Fruit fly (Drosophila melanogaster) whole organism, embryonic: Measurements from ENCODE around the gene Prdm13.
A peak's percentile ranks its signal among the peaks of the same experiment; 100 is the strongest.

Source experiments
- Blimp-1 ChIP-seq: fragments of 200-800 bp; sonication (Bioruptor generic); optimal IDR thresholded peaks from 3 replicates; lab custom pipeline; 2018; ENCODE audit warnings: missing biosample characterization, missing genetic modification characterization, mild to moderate bottlenecking, moderate library complexity, missing genetic modification reagents
- CG1024 ChIP-seq: fragments of 200-800 bp; sonication (Bioruptor generic); IDR thresholded peaks from 2 replicates; pipeline ENCODE4 v1.3.6; 2022; ENCODE audit warnings: missing biosample characterization, missing genetic modification characterization
- CG11085 ChIP-seq: fragments of 200-800 bp; sonication (Bioruptor generic); IDR thresholded peaks from 2 replicates; pipeline ENCODE4 v1.3.6; 2022; ENCODE audit warnings: missing biosample characterization, missing genetic modification characterization
- CG11560 ChIP-seq: fragments of 200-800 bp; sonication (Bioruptor generic); IDR thresholded peaks from 3 replicates; pipeline ENCODE4 v1.3.6; 2022; ENCODE audit warnings: missing biosample characterization, missing genetic modification characterization
- CG13775 ChIP-seq: fragments of 200-800 bp; sonication (Bioruptor generic); optimal IDR thresholded peaks from 3 replicates; lab custom pipeline; 2017; ENCODE audit warnings: missing biosample characterization, mild to moderate bottlenecking, missing genetic modification characterization
- CG14014 ChIP-seq: fragments of 200-800 bp; sonication (Bioruptor generic); IDR thresholded peaks from 2 replicates; pipeline ENCODE4 v1.3.6; 2022; ENCODE audit warnings: missing biosample characterization, missing genetic modification characterization
- CG14710 ChIP-seq: fragments of 200-800 bp; sonication (Bioruptor generic); optimal IDR thresholded peaks from 3 replicates; lab custom pipeline; 2019; ENCODE audit warnings: missing biosample characterization, mild to moderate bottlenecking, missing genetic modification characterization, moderate library complexity
- CG1529 ChIP-seq: fragments of 200-800 bp; sonication (Bioruptor generic); optimal IDR thresholded peaks from 3 replicates; lab custom pipeline; 2018; ENCODE audit warnings: missing biosample characterization, missing genetic modification characterization
- CG15601 ChIP-seq: fragments of 200-800 bp; sonication (Bioruptor generic); optimal IDR thresholded peaks from 3 replicates; lab custom pipeline; 2019; ENCODE audit warnings: missing biosample characterization, mild to moderate bottlenecking, missing genetic modification characterization, moderate library complexity
- CG1832 ChIP-seq: fragments of 200-800 bp; sonication (Bioruptor generic); optimal IDR thresholded peaks from 2 replicates; lab custom pipeline; 2017; ENCODE audit warnings: missing biosample characterization, mild to moderate bottlenecking, missing genetic modification characterization, inconsistent platforms
- CG2202 ChIP-seq: fragments of 200-800 bp; sonication (Bioruptor generic); optimal IDR thresholded peaks from 2 replicates; lab custom pipeline; 2018; ENCODE audit warnings: missing biosample characterization, mild to moderate bottlenecking, missing genetic modification characterization
- CG4328 ChIP-seq: fragments of 200-800 bp; sonication (Bioruptor generic); optimal IDR thresholded peaks from 3 replicates; lab custom pipeline; 2017; ENCODE audit warnings: missing biosample characterization, missing genetic modification reagents, missing genetic modification characterization
- CG43689 ChIP-seq: fragments of 200-800 bp; sonication (Bioruptor generic); IDR thresholded peaks from 2 replicates; pipeline ENCODE4 v1.3.6; 2022; ENCODE audit warnings: missing biosample characterization, missing genetic modification characterization
- CG4820 ChIP-seq: fragments of 200-800 bp; sonication (Bioruptor generic); optimal IDR thresholded peaks from 3 replicates; lab custom pipeline; 2016; ENCODE audit warnings: missing biosample characterization, missing genetic modification characterization
- CG4854 ChIP-seq: fragments of 200-800 bp; sonication (Bioruptor generic); optimal IDR thresholded peaks from 2 replicates; lab custom pipeline; 2016; ENCODE audit warnings: missing biosample characterization, missing genetic modification characterization, inconsistent platforms
- CG7786 ChIP-seq: fragments of 200-800 bp; sonication (Bioruptor generic); optimal IDR thresholded peaks from 2 replicates; lab custom pipeline; 2016; ENCODE audit warnings: missing biosample characterization, missing genetic modification characterization
- CG8765 ChIP-seq: fragments of 200-800 bp; sonication (Bioruptor generic); IDR thresholded peaks from 2 replicates; pipeline ENCODE4 v1.3.6; 2022; ENCODE audit warnings: missing biosample characterization, missing genetic modification characterization
- CG9727 ChIP-seq: fragments of 200-800 bp; sonication (Bioruptor generic); optimal IDR thresholded peaks from 3 replicates; lab custom pipeline; 2017; ENCODE audit warnings: missing biosample characterization, mild to moderate bottlenecking, missing genetic modification characterization
- CG9817 ChIP-seq: fragments of 200-800 bp; sonication (Bioruptor generic); optimal IDR thresholded peaks from 2 replicates; lab custom pipeline; 2018; ENCODE audit warnings: missing biosample characterization, mild to moderate bottlenecking, missing genetic modification characterization, moderate library complexity
- CG9876 ChIP-seq: fragments of 200-800 bp; sonication (Bioruptor generic); optimal IDR thresholded peaks from 2 replicates; lab custom pipeline; 2016; ENCODE audit warnings: missing biosample characterization, missing genetic modification characterization
- Dad ChIP-seq: fragments of 200-800 bp; sonication (Bioruptor generic); optimal IDR thresholded peaks from 3 replicates; lab custom pipeline; 2016; ENCODE audit warnings: missing biosample characterization, missing genetic modification characterization
- Dip3 ChIP-seq: fragments of 200-800 bp; sonication (Bioruptor generic); optimal IDR thresholded peaks from 3 replicates; lab custom pipeline; 2016; ENCODE audit warnings: missing biosample characterization, missing genetic modification characterization
- Dll ChIP-seq: fragments of 200-800 bp; sonication (Bioruptor generic); IDR thresholded peaks from 4 replicates; pipeline ENCODE4 v1.3.6; 2022; ENCODE audit warnings: missing biosample characterization, missing genetic modification characterization; ENCODE audit not compliant: partially characterized antibody
- Drgx ChIP-seq: fragments of 200-800 bp; sonication (Bioruptor generic); IDR thresholded peaks from 2 replicates; pipeline ENCODE4 v1.3.6; 2022; ENCODE audit warnings: missing biosample characterization, missing genetic modification characterization
- Hey ChIP-seq: fragments of 200-800 bp; sonication (Bioruptor generic); optimal IDR thresholded peaks from 3 replicates; lab custom pipeline; 2018; ENCODE audit warnings: missing biosample characterization, mild to moderate bottlenecking, missing genetic modification characterization
- Hmx ChIP-seq: fragments of 200-800 bp; sonication (Bioruptor generic); optimal IDR thresholded peaks from 2 replicates; lab custom pipeline; 2016; ENCODE audit warnings: missing biosample characterization, missing genetic modification characterization
- Jarid2 ChIP-seq: fragments of 200-800 bp; sonication (Bioruptor generic); optimal IDR thresholded peaks from 3 replicates; lab custom pipeline; 2017; ENCODE audit warnings: mild to moderate bottlenecking, missing biosample characterization, missing genetic modification reagents, missing genetic modification characterization
- MESR4 ChIP-seq: fragments of 200-800 bp; sonication (Bioruptor generic); optimal IDR thresholded peaks from 2 replicates; lab custom pipeline; 2018; ENCODE audit warnings: missing biosample characterization, mild to moderate bottlenecking, missing genetic modification characterization, moderate library complexity
- Mad ChIP-seq: fragments of 200-800 bp; sonication (Bioruptor generic); optimal IDR thresholded peaks from 2 replicates; lab custom pipeline; 2016; ENCODE audit warnings: missing biosample characterization, missing genetic modification characterization
- Max ChIP-seq: fragments of 200-800 bp; sonication (Bioruptor generic); optimal IDR thresholded peaks from 2 replicates; lab custom pipeline; 2016; ENCODE audit warnings: missing biosample characterization, mild to moderate bottlenecking, missing genetic modification characterization
- Side ChIP-seq: fragments of 200-800 bp; sonication (Bioruptor generic); optimal IDR thresholded peaks from 2 replicates; lab custom pipeline; 2016; ENCODE audit warnings: missing biosample characterization, missing genetic modification characterization
- Sox102F ChIP-seq: fragments of 200-800 bp; sonication (Bioruptor generic); optimal IDR thresholded peaks from 2 replicates; lab custom pipeline; 2018; ENCODE audit warnings: missing biosample characterization, mild to moderate bottlenecking, missing genetic modification characterization, moderate library complexity
- ash1 ChIP-seq: fragments of 200-800 bp; sonication (Bioruptor generic); optimal IDR thresholded peaks from 2 replicates; lab custom pipeline; 2018; ENCODE audit warnings: missing biosample characterization, mild to moderate bottlenecking, missing genetic modification characterization
- az2 ChIP-seq: fragments of 200-800 bp; sonication (Bioruptor generic); optimal IDR thresholded peaks from 3 replicates; lab custom pipeline; 2016; ENCODE audit warnings: missing biosample characterization, missing genetic modification characterization
- bbx ChIP-seq: fragments of 200-800 bp; sonication (Bioruptor generic); IDR thresholded peaks from 2 replicates; pipeline ENCODE4 v1.3.6; 2022; ENCODE audit warnings: missing biosample characterization, missing genetic modification characterization; ENCODE audit not compliant: partially characterized antibody
- br ChIP-seq: fragments of >200 bp; optimal IDR thresholded peaks from 2 replicates; lab custom pipeline; 2017
- fd96Cb ChIP-seq: fragments of 200-800 bp; sonication (Bioruptor generic); optimal IDR thresholded peaks from 2 replicates; lab custom pipeline; 2018; ENCODE audit warnings: missing biosample characterization, mild to moderate bottlenecking, missing genetic modification characterization, moderate library complexity
- gfzf ChIP-seq: fragments of 200-800 bp; sonication (Bioruptor generic); optimal IDR thresholded peaks from 2 replicates; lab custom pipeline; 2016; ENCODE audit warnings: missing biosample characterization, mild to moderate bottlenecking, missing genetic modification characterization, moderate library complexity
- grn ChIP-seq: fragments of 200-800 bp; sonication (Bioruptor generic); optimal IDR thresholded peaks from 3 replicates; lab custom pipeline; 2017; ENCODE audit warnings: missing biosample characterization, missing genetic modification characterization
- gt ChIP-seq: fragments of 200-800 bp; sonication (Bioruptor generic); IDR thresholded peaks from 2 replicates; pipeline ENCODE4 v1.3.6; 2022; ENCODE audit warnings: missing biosample characterization, missing genetic modification characterization
- h ChIP-seq: fragments of >200 bp; optimal IDR thresholded peaks from 2 replicates; lab custom pipeline; 2017
- hkb ChIP-seq, 2 experiments: fragments of 200-800 bp in 1 of 2; fragments of >200 bp in 1 of 2; sonication (Bioruptor generic) in 1 of 2; IDR thresholded peaks in 1 of 2; optimal IDR thresholded peaks in 1 of 2; 2 replicates each; pipeline versions ENCODE4 v1.3.6 to Lab custom; 2017 to 2022; ENCODE audit warnings: missing biosample characterization in 1 of 2, missing genetic modification characterization in 1 of 2
- jumu ChIP-seq: fragments of 200-800 bp; sonication (Bioruptor generic); optimal IDR thresholded peaks from 3 replicates; lab custom pipeline; 2016; ENCODE audit warnings: missing biosample characterization, missing genetic modification characterization
- klu ChIP-seq: fragments of 200-800 bp; sonication (Bioruptor generic); IDR thresholded peaks from 2 replicates; pipeline ENCODE4 v1.3.6; 2022; ENCODE audit warnings: missing biosample characterization, missing genetic modification characterization
- lilli ChIP-seq: fragments of 200-800 bp; sonication (Bioruptor generic); optimal IDR thresholded peaks from 3 replicates; lab custom pipeline; 2016; ENCODE audit warnings: missing biosample characterization, missing genetic modification characterization
- pita ChIP-seq: fragments of 200-800 bp; sonication (Bioruptor generic); optimal IDR thresholded peaks from 2 replicates; lab custom pipeline; 2017; ENCODE audit warnings: missing biosample characterization, mild to moderate bottlenecking, missing genetic modification characterization
- sima ChIP-seq: fragments of 200-800 bp; sonication (Bioruptor generic); optimal IDR thresholded peaks from 2 replicates; lab custom pipeline; 2016; ENCODE audit warnings: missing biosample characterization, missing genetic modification characterization
- stwl ChIP-seq: fragments of 200-800 bp; sonication (Bioruptor generic); optimal IDR thresholded peaks from 3 replicates; lab custom pipeline; 2018; ENCODE audit warnings: missing biosample characterization, mild to moderate bottlenecking, missing genetic modification characterization, moderate library complexity
- tgo ChIP-seq: fragments of 200-800 bp; sonication (Bioruptor generic); IDR thresholded peaks from 3 replicates; pipeline ENCODE4 v1.3.6; 2022; ENCODE audit warnings: missing biosample characterization, missing genetic modification characterization
- trh ChIP-seq: fragments of 200-800 bp; sonication (Bioruptor generic); optimal IDR thresholded peaks from 2 replicates; lab custom pipeline; 2016; ENCODE audit warnings: missing biosample characterization, missing genetic modification characterization
- ttk ChIP-seq: fragments of 200-800 bp; sonication (Bioruptor generic); IDR thresholded peaks from 2 replicates; pipeline ENCODE4 v2.1.2; 2022; ENCODE audit warnings: missing biosample characterization, missing genetic modification characterization

The Prdm13 gene

DNA sequence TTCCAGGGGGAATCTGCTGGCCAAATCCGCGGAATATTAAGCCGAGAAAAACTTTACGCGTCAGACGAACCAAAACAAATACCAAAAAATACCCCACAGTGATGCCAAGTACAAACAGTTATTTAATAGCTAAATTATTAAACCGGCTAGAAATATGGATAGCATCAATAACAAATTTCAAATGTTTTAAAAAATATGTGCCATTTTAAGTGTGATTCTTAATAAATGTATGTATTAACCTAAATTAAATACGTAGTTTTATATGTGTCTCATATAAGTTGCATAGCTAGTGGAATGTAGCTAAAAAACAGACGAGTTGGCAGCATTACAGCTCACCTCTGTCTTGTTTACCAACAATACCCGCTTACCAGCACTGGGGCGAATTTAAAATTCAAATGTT is 18.8 kb downstream of the Prdm13 start, which contains the start of gene CG10274 (continued):
- TF ChIP-seq CG4854 (GFP tag; lab: Kevin White, UChicago), result peak; percentile 63
- peak; percentile 19; the same call in 1 of the 2 replicates for TF ChIP-seq ttk (GFP tag; lab: Robert Waterston, UW)
- TF ChIP-seq tgo (GFP tag; lab: Robert Waterston, UW), result peak; percentile 77
- TF ChIP-seq fd96Cb (tag; lab: Kevin White, UChicago), result peak; percentile 65
- TF ChIP-seq CG1024 (GFP tag; lab: Robert Waterston, UW), result 0 out of 2 replicates have a peak, but pooled peaks have one; percentile 26
- TF ChIP-seq grn (GFP tag; lab: Kevin White, UChicago), result no peak
- peak; percentile 86 for TF ChIP-seq CG14710 (tag; lab: Kevin White, UChicago)
- no peak for TF ChIP-seq sima (GFP tag; lab: Kevin White, UChicago)
- peak; percentile 81 for TF ChIP-seq CG9817 (tag; lab: Kevin White, UChicago)
- TF ChIP-seq Blimp-1 (GFP tag; lab: Kevin White, UChicago), result no peak
- peak; percentile 43 for TF ChIP-seq CG11085 (GFP tag; lab: Robert Waterston, UW)
- TF ChIP-seq trh, result peak; percentile 36
- TF ChIP-seq CG2202 (tag; lab: Kevin White, UChicago), result peak; percentile 57
- peak; percentile 85 for TF ChIP-seq lilli (GFP tag; lab: Kevin White, UChicago)
- no peak for TF ChIP-seq bbx (GFP tag; lab: Robert Waterston, UW)
- no peak for TF ChIP-seq Sox102F (GFP tag; lab: Kevin White, UChicago)
- TF ChIP-seq Drgx, result peak; percentile 37; the same call in 1 of the 2 replicates
- TF ChIP-seq Side, result peak; percentile 58
- no peak for TF ChIP-seq CG43689 (GFP tag; lab: Robert Waterston, UW)
- peak; percentile 49 for TF ChIP-seq Dad (GFP tag; lab: Kevin White, UChicago)
- no peak for TF ChIP-seq CG1529 (GFP tag; lab: Kevin White, UChicago)
- peak; percentile 78 for TF ChIP-seq CG4820 (GFP tag; lab: Kevin White, UChicago)
- TF ChIP-seq Hmx (GFP tag; lab: Kevin White, UChicago), result no peak
- TF ChIP-seq CG1832 (GFP tag; lab: Kevin White, UChicago), result no peak
- no peak for TF ChIP-seq CG8765 (GFP tag; lab: Robert Waterston, UW)
- TF ChIP-seq Mad (GFP tag; lab: Kevin White, UChicago), result peak; percentile 69
- TF ChIP-seq MESR4 (GFP tag; lab: Kevin White, UChicago), result no peak
- no peak for TF ChIP-seq hkb (optimal IDR thresholded peaks at IDR 0.05; lab: Kevin White, UChicago)
- peak; percentile 37; the same call in 1 of the 2 replicates for TF ChIP-seq hkb (GFP tag; IDR thresholded peaks at IDR 0.05; lab: Robert Waterston, UW)
- TF ChIP-seq CG9876, result peak; percentile 56
- no peak for TF ChIP-seq ash1 (GFP tag; lab: Kevin White, UChicago)
- peak; percentile 71 for TF ChIP-seq CG7786
- TF ChIP-seq Jarid2 (GFP tag; lab: Kevin White, UChicago), result no peak
- no peak for TF ChIP-seq br (lab: Kevin White, UChicago)
- no peak for TF ChIP-seq Dll (GFP tag; lab: Robert Waterston, UW)
- TF ChIP-seq gfzf (GFP tag; lab: Kevin White, UChicago), result peak; percentile 52
- peak; percentile 79 for TF ChIP-seq az2
- TF ChIP-seq stwl (tag; lab: Kevin White, UChicago), result peak; percentile 90
- peak; percentile 73; the same call in 1 of the 2 replicates for TF ChIP-seq klu (GFP tag; lab: Robert Waterston, UW)
- no peak for TF ChIP-seq h (lab: Kevin White, UChicago)
- no peak for TF ChIP-seq gt (GFP tag; lab: Robert Waterston, UW)
- TF ChIP-seq Dip3 (GFP tag; lab: Kevin White, UChicago), result peak; percentile 78
- TF ChIP-seq pita (GFP tag; lab: Kevin White, UChicago), result no peak
- TF ChIP-seq CG15601 (tag; lab: Kevin White, UChicago), result no peak
- peak; percentile 74 for TF ChIP-seq Max (GFP tag; lab: Kevin White, UChicago)
- TF ChIP-seq CG9727 (GFP tag; lab: Kevin White, UChicago), result peak; percentile 76
- TF ChIP-seq CG11560, result 0 out of 3 replicates have a peak, but pooled peaks have one; percentile 23
- TF ChIP-seq jumu (GFP tag; lab: Kevin White, UChicago), result peak; percentile 64
- TF ChIP-seq CG14014 (GFP tag; lab: Robert Waterston, UW), result peak; percentile 76
- TF ChIP-seq CG4328 (GFP tag; lab: Kevin White, UChicago), result peak; percentile 50
- TF ChIP-seq CG13775 (GFP tag; lab: Kevin White, UChicago), result peak; percentile 83
- TF ChIP-seq Hey (tag; lab: Kevin White, UChicago), result no peak
